Fruit fly (Drosophila melanogaster) whole organism, embryonic: Measurements from ENCODE around the gene MED14.
A peak's percentile ranks its signal among the peaks of the same experiment; 100 is the strongest.

Experiments
- CG10543 ChIP-seq: fragments of 200-800 bp; sonication (Bioruptor generic); optimal IDR thresholded peaks from 3 replicates; lab custom pipeline; 2017; ENCODE audit warnings: missing biosample characterization, mild to moderate bottlenecking, missing genetic modification characterization, moderate library complexity
- CG10654 ChIP-seq: fragments of 200-800 bp; sonication (Bioruptor generic); optimal IDR thresholded peaks from 2 replicates; lab custom pipeline; 2016; ENCODE audit warnings: missing biosample characterization, missing genetic modification characterization
- CG12299 ChIP-seq: fragments of 200-800 bp; sonication (Bioruptor generic); optimal IDR thresholded peaks from 2 replicates; lab custom pipeline; 2018; ENCODE audit warnings: missing biosample characterization, mild to moderate bottlenecking, missing genetic modification characterization
- CG12659 ChIP-seq: fragments of 200-800 bp; sonication (Bioruptor generic); optimal IDR thresholded peaks from 3 replicates; lab custom pipeline; 2017; ENCODE audit warnings: mild to moderate bottlenecking, missing biosample characterization, missing genetic modification reagents, missing genetic modification characterization
- CG12744 ChIP-seq: fragments of 200-800 bp; sonication (Bioruptor generic); optimal IDR thresholded peaks from 2 replicates; lab custom pipeline; 2016; ENCODE audit warnings: missing biosample characterization, missing genetic modification characterization
- CG13894 ChIP-seq: fragments of 200-800 bp; sonication (Bioruptor generic); optimal IDR thresholded peaks from 3 replicates; lab custom pipeline; 2018; ENCODE audit warnings: missing biosample characterization, mild to moderate bottlenecking, missing genetic modification characterization, moderate library complexity
- CG15514 ChIP-seq: fragments of 200-800 bp; sonication (Bioruptor generic); optimal IDR thresholded peaks from 3 replicates; lab custom pipeline; 2017; ENCODE audit warnings: missing biosample characterization, missing genetic modification characterization, mild to moderate bottlenecking, moderate library complexity, missing genetic modification reagents
- CG16779 ChIP-seq: fragments of 200-800 bp; sonication (Bioruptor generic); IDR thresholded peaks from 2 replicates; pipeline ENCODE4 v1.3.6; 2022; ENCODE audit warnings: missing biosample characterization, missing genetic modification characterization
- CG18599 ChIP-seq: fragments of 200-800 bp; sonication (Bioruptor generic); optimal IDR thresholded peaks from 3 replicates; lab custom pipeline; 2017; ENCODE audit warnings: missing biosample characterization, missing genetic modification characterization, mild to moderate bottlenecking, moderate library complexity, missing genetic modification reagents
- CG2129 ChIP-seq: fragments of 200-800 bp; sonication (Bioruptor generic); IDR thresholded peaks from 2 replicates; pipeline ENCODE4 v1.3.6; 2022; ENCODE audit warnings: missing biosample characterization, missing genetic modification characterization; ENCODE audit not compliant: partially characterized antibody
- CG2199 ChIP-seq: fragments of 200-800 bp; sonication (Bioruptor generic); IDR thresholded peaks from 3 replicates; pipeline ENCODE4 v1.3.6; 2022; ENCODE audit warnings: missing biosample characterization, missing genetic modification characterization
- CG31224 ChIP-seq: fragments of 200-800 bp; sonication (Bioruptor generic); IDR thresholded peaks from 2 replicates; pipeline ENCODE4 v1.3.6; 2022; ENCODE audit warnings: missing biosample characterization, missing genetic modification characterization
- CG32772 ChIP-seq: fragments of 200-800 bp; sonication (Bioruptor generic); IDR thresholded peaks from 2 replicates; pipeline ENCODE4 v1.3.6; 2022; ENCODE audit warnings: missing biosample characterization, missing genetic modification characterization
- CG3281 ChIP-seq: fragments of 200-800 bp; sonication (Bioruptor generic); optimal IDR thresholded peaks from 3 replicates; lab custom pipeline; 2017; ENCODE audit warnings: missing biosample characterization, mild to moderate bottlenecking, missing genetic modification characterization
- CG34376 ChIP-seq: fragments of 200-800 bp; sonication (Bioruptor generic); optimal IDR thresholded peaks from 2 replicates; lab custom pipeline; 2018; ENCODE audit warnings: missing biosample characterization, mild to moderate bottlenecking, missing genetic modification characterization
- CG3726 ChIP-seq: fragments of 200-800 bp; sonication (Bioruptor generic); IDR thresholded peaks from 3 replicates; pipeline ENCODE4, ENCODE4 v1.3.6; 2022; ENCODE audit warnings: missing biosample characterization, missing genetic modification characterization
- CG3847 ChIP-seq: fragments of 200-800 bp; sonication (Bioruptor generic); IDR thresholded peaks from 2 replicates; pipeline ENCODE4 v1.3.6; 2022; ENCODE audit warnings: missing biosample characterization, missing genetic modification characterization
- CG7357 ChIP-seq: fragments of 200-800 bp; sonication (Bioruptor generic); IDR thresholded peaks from 3 replicates; pipeline ENCODE4 v1.3.6; 2022; ENCODE audit warnings: missing biosample characterization, missing genetic modification characterization
- CG7786 ChIP-seq: fragments of 200-800 bp; sonication (Bioruptor generic); optimal IDR thresholded peaks from 2 replicates; lab custom pipeline; 2016; ENCODE audit warnings: missing biosample characterization, missing genetic modification characterization
- CG9797 ChIP-seq: fragments of 200-800 bp; sonication (Bioruptor generic); optimal IDR thresholded peaks from 3 replicates; lab custom pipeline; 2018; ENCODE audit warnings: missing biosample characterization, mild to moderate bottlenecking, missing genetic modification characterization
- Camta ChIP-seq: fragments of 200-800 bp; sonication (Bioruptor generic); optimal IDR thresholded peaks from 2 replicates; lab custom pipeline; 2016; ENCODE audit warnings: missing biosample characterization, missing genetic modification characterization
- Fer2 ChIP-seq: fragments of 200-800 bp; sonication (Bioruptor generic); optimal IDR thresholded peaks from 2 replicates; lab custom pipeline; 2018; ENCODE audit warnings: missing biosample characterization, mild to moderate bottlenecking, missing genetic modification characterization, moderate library complexity
- Fer3 ChIP-seq: fragments of 200-800 bp; sonication (Bioruptor generic); optimal IDR thresholded peaks from 2 replicates; lab custom pipeline; 2018; ENCODE audit warnings: missing biosample characterization, mild to moderate bottlenecking, missing genetic modification characterization, moderate library complexity
- Gug ChIP-seq: fragments of 200-800 bp; sonication (Bioruptor generic); IDR thresholded peaks from 4 replicates; pipeline ENCODE4 v1.3.6; 2022; ENCODE audit warnings: missing biosample characterization, missing genetic modification characterization
- Rfx ChIP-seq: fragments of 200-800 bp; sonication (Bioruptor generic); IDR thresholded peaks from 2 replicates; pipeline ENCODE4 v1.3.6; 2022; ENCODE audit warnings: missing biosample characterization, missing genetic modification characterization
- Scr ChIP-seq: fragments of 200-800 bp; sonication (Bioruptor generic); IDR thresholded peaks from 2 replicates; pipeline ENCODE4 v1.3.6; 2022; ENCODE audit warnings: missing biosample characterization, missing genetic modification characterization; ENCODE audit not compliant: partially characterized antibody
- Sin3A ChIP-seq: fragments of >200 bp; optimal IDR thresholded peaks from 2 replicates; lab custom pipeline; 2018
- ac ChIP-seq: fragments of 200-800 bp; sonication (Bioruptor generic); optimal IDR thresholded peaks from 3 replicates; lab custom pipeline; 2017; ENCODE audit warnings: missing biosample characterization, mild to moderate bottlenecking, missing genetic modification characterization
- chinmo ChIP-seq: fragments of 200-800 bp; sonication (Bioruptor generic); IDR thresholded peaks from 4 replicates; pipeline ENCODE4 v1.3.6; 2022; ENCODE audit warnings: missing biosample characterization, missing genetic modification characterization; ENCODE audit not compliant: partially characterized antibody
- corto ChIP-seq: fragments of 200-800 bp; sonication (Bioruptor generic); optimal IDR thresholded peaks from 2 replicates; lab custom pipeline; 2016; ENCODE audit warnings: missing biosample characterization, mild to moderate bottlenecking, missing genetic modification characterization, moderate library complexity
- danr ChIP-seq: fragments of 200-800 bp; sonication (Bioruptor generic); IDR thresholded peaks from 2 replicates; pipeline ENCODE4 v1.3.6; 2022; ENCODE audit warnings: missing biosample characterization, missing genetic modification characterization
- dpn ChIP-seq, 2 experiments: fragments of 200-800 bp; sonication (Bioruptor generic); optimal IDR thresholded peaks; 3 replicates each; lab custom pipeline; 2016; ENCODE audit warnings: missing biosample characterization in 2 of 2, missing genetic modification characterization in 2 of 2
- ftz-f1 ChIP-seq: fragments of 200-800 bp; sonication (Bioruptor generic); optimal IDR thresholded peaks from 2 replicates; lab custom pipeline; 2016; ENCODE audit warnings: missing biosample characterization, missing genetic modification characterization
- her ChIP-seq: fragments of 200-800 bp; sonication (Bioruptor generic); optimal IDR thresholded peaks from 2 replicates; lab custom pipeline; 2016; ENCODE audit warnings: missing biosample characterization, missing genetic modification characterization
- ind ChIP-seq: fragments of 200-800 bp; sonication (Bioruptor generic); optimal IDR thresholded peaks from 3 replicates; lab custom pipeline; 2016; ENCODE audit warnings: missing biosample characterization, missing genetic modification characterization
- lab ChIP-seq: fragments of 200-800 bp; sonication (Bioruptor generic); optimal IDR thresholded peaks from 3 replicates; lab custom pipeline; 2017; ENCODE audit warnings: missing biosample characterization, missing genetic modification characterization, mild to moderate bottlenecking, moderate library complexity, missing genetic modification reagents
- lbe ChIP-seq: fragments of 200-800 bp; sonication (Bioruptor generic); optimal IDR thresholded peaks from 2 replicates; lab custom pipeline; 2016; ENCODE audit warnings: missing biosample characterization, mild to moderate bottlenecking, missing genetic modification characterization
- mirr ChIP-seq: fragments of 200-800 bp; sonication (Bioruptor generic); optimal IDR thresholded peaks from 3 replicates; lab custom pipeline; 2018; ENCODE audit warnings: missing biosample characterization, mild to moderate bottlenecking, missing genetic modification characterization
- p53 ChIP-seq: fragments of 200-800 bp; sonication (Bioruptor generic); optimal IDR thresholded peaks from 2 replicates; lab custom pipeline; 2016; ENCODE audit warnings: missing biosample characterization, missing genetic modification characterization
- pfk ChIP-seq: fragments of 200-800 bp; sonication (Bioruptor generic); optimal IDR thresholded peaks from 2 replicates; lab custom pipeline; 2018; ENCODE audit warnings: missing biosample characterization, mild to moderate bottlenecking, missing genetic modification characterization, moderate library complexity
- scrt ChIP-seq: fragments of 200-800 bp; sonication (Bioruptor generic); optimal IDR thresholded peaks from 2 replicates; lab custom pipeline; 2018; ENCODE audit warnings: missing biosample characterization, mild to moderate bottlenecking, missing genetic modification characterization, moderate library complexity
- sd ChIP-seq: fragments of 200-800 bp; sonication (Bioruptor generic); optimal IDR thresholded peaks from 3 replicates; lab custom pipeline; 2018; ENCODE audit warnings: missing biosample characterization, mild to moderate bottlenecking, missing genetic modification characterization, moderate library complexity
- sisA ChIP-seq: fragments of 200-800 bp; sonication (Bioruptor generic); IDR thresholded peaks from 2 replicates; pipeline ENCODE4 v1.3.6; 2022; ENCODE audit warnings: missing biosample characterization, missing genetic modification characterization
- sna ChIP-seq: fragments of 200-800 bp; sonication (Bioruptor generic); IDR thresholded peaks from 2 replicates; pipeline ENCODE4 v1.3.6; 2022; ENCODE audit warnings: missing biosample characterization, missing genetic modification characterization; ENCODE audit not compliant: partially characterized antibody
- sob ChIP-seq: fragments of 200-800 bp; sonication (Bioruptor generic); IDR thresholded peaks from 2 replicates; pipeline ENCODE4 v1.3.6; 2022; ENCODE audit warnings: missing biosample characterization, missing genetic modification characterization
- sug ChIP-seq: fragments of 200-800 bp; optimal IDR thresholded peaks from 2 replicates; lab custom pipeline; 2019; ENCODE audit warnings: missing biosample characterization, mild to moderate bottlenecking, missing genetic modification characterization, moderate library complexity
- tx ChIP-seq: fragments of 200-800 bp; sonication (Bioruptor generic); optimal IDR thresholded peaks from 2 replicates; lab custom pipeline; 2016; ENCODE audit warnings: missing biosample characterization, missing genetic modification characterization
- z ChIP-seq: fragments of 200-800 bp; sonication (Bioruptor generic); IDR thresholded peaks from 3 replicates; pipeline ENCODE4 v1.3.6; 2022; ENCODE audit warnings: missing biosample characterization, missing genetic modification characterization

Gene MED14

dm6 chr3L:548304-549198, 44.5 kb upstream of the MED14 start (continued):
- peak; percentile 94 for TF ChIP-seq p53 (GFP tag; lab: Kevin White, UChicago)
- TF ChIP-seq CG34376 (GFP tag; lab: Kevin White, UChicago): peak; percentile 92
- peak; percentile 32 for TF ChIP-seq scrt (GFP tag; lab: Kevin White, UChicago)
- TF ChIP-seq CG3847: 0 out of 2 replicates have a peak, but pooled peaks have one; percentile 20
- no peak for TF ChIP-seq Sin3A (lab: Kevin White, UChicago)
- TF ChIP-seq chinmo: peak; percentile 83; the same call in 2 of the 4 replicates
- TF ChIP-seq CG15514 (GFP tag; lab: Kevin White, UChicago): peak; percentile 34
- TF ChIP-seq CG18599 (GFP tag; lab: Kevin White, UChicago): peak; percentile 61
- 0 out of 3 replicates have a peak, but pooled peaks have one; percentile 47 for TF ChIP-seq CG3726 (GFP tag; lab: Robert Waterston, UW)
- TF ChIP-seq CG31224: no peak
- no peak for TF ChIP-seq CG9797
- TF ChIP-seq CG12659: peak; percentile 5
- TF ChIP-seq CG7786: no peak
- TF ChIP-seq Gug (GFP tag; lab: Robert Waterston, UW): no peak
- TF ChIP-seq ac (GFP tag; lab: Kevin White, UChicago): no peak
- TF ChIP-seq CG2129 (GFP tag; lab: Robert Waterston, UW): no peak
- peak; percentile 27; the same call in 1 of the 3 replicates for TF ChIP-seq CG2199 (GFP tag; lab: Robert Waterston, UW)
- TF ChIP-seq pfk (GFP tag; lab: Kevin White, UChicago): peak; percentile 15
- peak; percentile 5; the same call in 1 of the 2 replicates for TF ChIP-seq sob (GFP tag; lab: Robert Waterston, UW)
- no peak for TF ChIP-seq ind
- TF ChIP-seq Camta (GFP tag; lab: Kevin White, UChicago): no peak
- TF ChIP-seq sisA (GFP tag; lab: Robert Waterston, UW): no peak
- TF ChIP-seq mirr (GFP tag; lab: Kevin White, UChicago): peak; percentile 77
- TF ChIP-seq sd (tag; lab: Kevin White, UChicago): peak; percentile 96
- TF ChIP-seq sna (GFP tag; lab: Robert Waterston, UW): peak; percentile 25
- TF ChIP-seq CG16779 (GFP tag; lab: Robert Waterston, UW): 0 out of 2 replicates have a peak, but pooled peaks have one; percentile 24
- peak; percentile 46; the same call in 1 of the 2 replicates for TF ChIP-seq Rfx (GFP tag; lab: Robert Waterston, UW)
- TF ChIP-seq sug: peak; percentile 84
- peak; percentile 4 for TF ChIP-seq Fer3 (tag; lab: Kevin White, UChicago)
- no peak for TF ChIP-seq CG10654 (GFP tag; lab: Kevin White, UChicago)
- TF ChIP-seq dpn (GFP tag; optimal IDR thresholded peaks at IDR 0.05; lab: Kevin White, UChicago): no peak
- peak; percentile 18 for TF ChIP-seq corto (GFP tag; lab: Kevin White, UChicago)
- TF ChIP-seq CG3281: peak; percentile 32
- peak; percentile 69 for TF ChIP-seq CG13894 (tag; lab: Kevin White, UChicago)
- TF ChIP-seq lbe (GFP tag; lab: Kevin White, UChicago): peak; percentile 63
- no peak for TF ChIP-seq CG32772 (GFP tag; lab: Robert Waterston, UW)
- TF ChIP-seq ftz-f1 (GFP tag; lab: Kevin White, UChicago): peak; percentile 11
- TF ChIP-seq CG12299: peak; percentile 52
- no peak for TF ChIP-seq CG7357 (GFP tag; lab: Robert Waterston, UW)
- TF ChIP-seq tx (GFP tag; lab: Kevin White, UChicago): no peak
- TF ChIP-seq CG10543: peak; percentile 64
- 0 out of 2 replicates have a peak, but pooled peaks have one; percentile 21 for TF ChIP-seq Scr (GFP tag; lab: Robert Waterston, UW)
- no peak for TF ChIP-seq danr (GFP tag; lab: Robert Waterston, UW)
- TF ChIP-seq CG12744 (GFP tag; lab: Kevin White, UChicago): no peak
- TF ChIP-seq Fer2 (tag; lab: Kevin White, UChicago): no peak
- no peak for TF ChIP-seq z (GFP tag; lab: Robert Waterston, UW)
- peak; percentile 58 for TF ChIP-seq lab (GFP tag; lab: Kevin White, UChicago)
- TF ChIP-seq her (GFP tag; lab: Kevin White, UChicago): no peak
